Worm (Caenorhabditis elegans) whole organism, L1 larva: ENCODE results near the gene ast-1.

Source experiments
- ama-1 ChIP-seq: fragments of 150-350 bp; optimal IDR thresholded peaks from 2 replicates; lab custom pipeline; 2014
- mdl-1 ChIP-seq, 2 experiments: fragments of 150-350 bp; optimal IDR thresholded peaks; 2 replicates each; lab custom pipeline; 2014 to 2017; ENCODE audit warnings: missing biosample characterization in 2 of 2, missing genetic modification characterization in 2 of 2, inconsistent platforms in 1 of 2
- nhr-11 ChIP-seq: fragments of 150-350 bp; optimal IDR thresholded peaks from 2 replicates; lab custom pipeline; 2014; ENCODE audit warnings: missing biosample characterization, missing genetic modification characterization
- nhr-28 ChIP-seq: fragments of 150-350 bp; optimal IDR thresholded peaks from 2 replicates; lab custom pipeline; 2014; ENCODE audit warnings: missing biosample characterization, missing genetic modification characterization
- nhr-47 ChIP-seq: sonication (generic microtip); optimal IDR thresholded peaks from 2 replicates; lab custom pipeline; 2016; ENCODE audit warnings: mild to moderate bottlenecking, missing genetic modification characterization, moderate library complexity, missing compliant biosample characterization
- nhr-76 ChIP-seq: sonication (generic microtip); optimal IDR thresholded peaks from 2 replicates; lab custom pipeline; 2017; ENCODE audit warnings: missing biosample characterization, missing genetic modification characterization
- pag-3 ChIP-seq: sonication (generic microtip); optimal IDR thresholded peaks from 2 replicates; lab custom pipeline; 2017; ENCODE audit warnings: missing genetic modification characterization, mild to moderate bottlenecking, missing compliant biosample characterization, antibody characterized with exemption, borderline replicate concordance; ENCODE audit not compliant: insufficient read depth
- snpc-4 ChIP-seq: fragments of 150-350 bp; optimal IDR thresholded peaks from 2 replicates; lab custom pipeline; 2014; ENCODE audit warnings: missing biosample characterization, missing genetic modification characterization
- unc-62 ChIP-seq: fragments of 150-350 bp; optimal IDR thresholded peaks from 2 replicates; lab custom pipeline; 2014; ENCODE audit warnings: missing biosample characterization, missing genetic modification reagents, missing genetic modification characterization
- ztf-11 ChIP-seq, 2 experiments: sonication (generic microtip); optimal IDR thresholded peaks; 2 replicates each; lab custom pipeline; 2016 to 2017; ENCODE audit warnings: missing genetic modification characterization in 2 of 2, missing biosample characterization in 1 of 2, missing compliant biosample characterization in 1 of 2

- no peak for TF ChIP-seq ztf-11 (tag; optimal IDR thresholded peaks at IDR 0.05; lab: Kevin White, UChicago)
- no peak for TF ChIP-seq unc-62 (GFP tag; lab: Kevin White, UChicago)
- TF ChIP-seq nhr-47 (tag; lab: Kevin White, UChicago) = no peak
- no peak for TF ChIP-seq snpc-4 (tag; lab: Kevin White, UChicago)
- TF ChIP-seq pag-3 = no peak
- TF ChIP-seq nhr-76 (tag; lab: Kevin White, UChicago) = no peak
- TF ChIP-seq nhr-28 (tag; lab: Kevin White, UChicago) = no peak
- no peak for TF ChIP-seq nhr-11 (tag; lab: Kevin White, UChicago)
- TF ChIP-seq mdl-1 (tag; optimal IDR thresholded peaks at IDR 0.05; lab: Kevin White, UChicago) = no peak
- TF ChIP-seq ama-1 (lab: Kevin White, UChicago) = no peak
These were observed 32.4 kb downstream of the ast-1 start for ce11 chrII:4102723-4103122.
